Fruit fly (Drosophila melanogaster): Measurements from ENCODE around the gene Rala.

The Rala gene

DNA sequence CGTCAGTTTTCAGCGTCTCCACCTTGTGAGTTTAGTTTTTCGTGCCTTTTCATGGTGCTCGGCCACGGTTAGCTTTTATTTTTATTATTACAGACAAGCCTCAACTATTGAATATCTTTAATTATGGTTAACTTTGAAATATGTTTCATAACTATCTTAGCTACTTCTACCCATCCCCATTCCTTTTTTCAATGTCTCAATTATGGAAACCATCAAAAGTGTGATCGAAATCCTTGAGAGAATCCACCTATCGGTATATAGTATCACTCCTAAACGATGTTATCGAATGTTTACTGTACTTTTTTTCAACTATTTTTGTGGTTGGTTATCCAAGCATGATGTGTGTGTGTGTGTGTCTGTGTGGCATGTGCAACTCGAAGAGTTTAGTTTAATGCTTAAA, 5.4 kb downstream of the Rala start (continued):
- TF ChIP-seq CG33557 (GFP tag; optimal IDR thresholded peaks at IDR 0.05), result no peak
- TF ChIP-seq CG8089 (GFP tag; optimal IDR thresholded peaks at IDR 0.05), result no peak
- peak; percentile 21 for TF ChIP-seq Ssrp (tag; optimal IDR thresholded peaks at IDR 0.05)
- TF ChIP-seq CG12104 (GFP tag; optimal IDR thresholded peaks at IDR 0.05), result no peak
- TF ChIP-seq CG4707 (GFP tag; optimal IDR thresholded peaks at IDR 0.05), result peak; percentile 32
- TF ChIP-seq CG8359 (GFP tag; optimal IDR thresholded peaks at IDR 0.05; ENCODE audit: borderline replicate concordance), result no peak
- no peak for TF ChIP-seq lov (optimal IDR thresholded peaks at IDR 0.05)
- no peak for TF ChIP-seq lov (GFP tag; IDR thresholded peaks at IDR 0.05)
- no peak for TF ChIP-seq Adf1 (GFP tag; IDR thresholded peaks at IDR 0.05)
- peak; percentile 35 for TF ChIP-seq tap (tag; optimal IDR thresholded peaks at IDR 0.05)
- no peak for TF ChIP-seq nerfin-1 (tag; optimal IDR thresholded peaks at IDR 0.05)
- TF ChIP-seq bbx (GFP tag; IDR thresholded peaks at IDR 0.05; ENCODE audit: partially characterized antibody), result no peak
- no peak for TF ChIP-seq otp (GFP tag; IDR thresholded peaks at IDR 0.05)
- TF ChIP-seq CG14014 (GFP tag; IDR thresholded peaks at IDR 0.05), result no peak
- no peak for TF ChIP-seq maf-S (GFP tag; optimal IDR thresholded peaks at IDR 0.05)
- no peak for TF ChIP-seq CG31365 (tag; optimal IDR thresholded peaks at IDR 0.05)
- TF ChIP-seq CG4424 (GFP tag; optimal IDR thresholded peaks at IDR 0.05), result no peak
- TF ChIP-seq CG1024 (GFP tag; IDR thresholded peaks at IDR 0.05), result no peak
- TF ChIP-seq CG7987 (GFP tag; optimal IDR thresholded peaks at IDR 0.05), result no peak
- no peak for TF ChIP-seq CG2129 (GFP tag; IDR thresholded peaks at IDR 0.05; ENCODE audit: partially characterized antibody)
- peak; percentile 25 for TF ChIP-seq phol (tag; optimal IDR thresholded peaks at IDR 0.05)
- no peak for TF ChIP-seq stwl (tag; optimal IDR thresholded peaks at IDR 0.05)
- no peak for TF ChIP-seq CG4328 (GFP tag; optimal IDR thresholded peaks at IDR 0.05)
- no peak for TF ChIP-seq Fer2 (tag; optimal IDR thresholded peaks at IDR 0.05)
- peak; percentile 20; the same call in 1 of the 2 replicates for TF ChIP-seq Xrp1 (GFP tag; IDR thresholded peaks at IDR 0.05)
- no peak for TF ChIP-seq psq (GFP tag; optimal IDR thresholded peaks at IDR 0.05)
- no peak for TF ChIP-seq Bdp1 (GFP tag; optimal IDR thresholded peaks at IDR 0.05)
- TF ChIP-seq CG10267 (tag; optimal IDR thresholded peaks at IDR 0.05), result no peak
- TF ChIP-seq Nf-YA (GFP tag; IDR thresholded peaks at IDR 0.05), result no peak
- TF ChIP-seq CG15601 (tag; optimal IDR thresholded peaks at IDR 0.05), result peak; percentile 10
- no peak for TF ChIP-seq CrebB (tag; optimal IDR thresholded peaks at IDR 0.05)
- no peak for TF ChIP-seq CG2116 (GFP tag; optimal IDR thresholded peaks at IDR 0.05)
- no peak for TF ChIP-seq nau (GFP tag; optimal IDR thresholded peaks at IDR 0.05)
- peak; percentile 62 for TF ChIP-seq CG7839 (tag; optimal IDR thresholded peaks at IDR 0.05)
- TF ChIP-seq CG17612 (GFP tag; IDR thresholded peaks at IDR 0.05), result no peak
- TF ChIP-seq CHES-1-like (GFP tag; optimal IDR thresholded peaks at IDR 0.05), result peak; percentile 30
- TF ChIP-seq mld (GFP tag; IDR thresholded peaks at IDR 0.05; ENCODE audit: partially characterized antibody), result no peak
- TF ChIP-seq CG10147 (GFP tag; optimal IDR thresholded peaks at IDR 0.05), result no peak
- TF ChIP-seq Six4 (GFP tag; optimal IDR thresholded peaks at IDR 0.05), result no peak
- no peak for TF ChIP-seq CG16815 (GFP tag; optimal IDR thresholded peaks at IDR 0.05)
- peak; percentile 20; the same call in 1 of the 3 replicates for TF ChIP-seq B-H1 (GFP tag; IDR thresholded peaks at IDR 0.05)
- TF ChIP-seq bsh (GFP tag; optimal IDR thresholded peaks at IDR 0.05), result peak in 1 of 2 experiments; percentile 46
- TF ChIP-seq run (tag; optimal IDR thresholded peaks at IDR 0.05), result peak; percentile 34
- TF ChIP-seq rib (GFP tag; IDR thresholded peaks at IDR 0.05), result no peak
- TF ChIP-seq Hr3 (GFP tag; optimal IDR thresholded peaks at IDR 0.05), result peak; percentile 5
- no peak for TF ChIP-seq Gug (GFP tag; IDR thresholded peaks at IDR 0.05)
- TF ChIP-seq CG16813 (GFP tag; IDR thresholded peaks at IDR 0.05; ENCODE audit: partially characterized antibody), result no peak
- peak; percentile 75 for TF ChIP-seq dmrt99B (tag; optimal IDR thresholded peaks at IDR 0.05)
- no peak for TF ChIP-seq CG3726 (GFP tag; IDR thresholded peaks at IDR 0.05)
- no peak for TF ChIP-seq ac (GFP tag; optimal IDR thresholded peaks at IDR 0.05)
- no peak for TF ChIP-seq bigmax (GFP tag; optimal IDR thresholded peaks at IDR 0.05)
